Fruit fly (Drosophila melanogaster): ENCODE data around the gene Nnf1b.

The Nnf1b gene

DNA sequence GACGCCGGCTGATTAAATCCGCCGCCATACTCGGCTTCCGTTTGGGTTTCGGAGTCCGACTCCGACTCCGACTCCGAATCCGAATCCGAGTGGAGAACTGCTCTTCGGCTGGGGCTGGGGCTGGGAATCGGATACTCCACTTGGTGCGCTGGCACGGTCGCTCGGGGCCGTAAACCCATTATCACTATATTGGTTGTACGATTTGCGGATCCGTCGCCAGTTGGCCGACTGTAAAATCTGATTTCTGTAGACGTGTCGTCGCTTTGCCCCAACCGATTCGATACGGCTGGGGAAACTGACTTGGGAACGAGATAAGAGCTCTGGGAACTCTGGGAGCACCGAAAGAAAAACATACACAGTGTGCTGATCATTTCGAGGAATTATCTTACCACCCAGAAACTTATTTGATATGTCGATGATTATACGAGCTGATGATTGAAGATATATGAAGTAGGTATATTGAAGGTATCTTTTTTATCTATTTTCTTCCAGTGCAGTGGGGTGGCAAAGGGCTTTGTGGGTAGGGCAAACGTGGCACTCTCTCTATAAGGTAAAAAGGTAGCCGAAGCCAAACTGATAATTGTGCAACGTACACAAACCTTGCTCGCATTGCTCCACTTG, 47.6 kb downstream of the Nnf1b start (continued):
- 0 out of 2 replicates have a peak, but pooled peaks have one; percentile 26 for TF ChIP-seq CG11247 (GFP tag; IDR thresholded peaks at IDR 0.05)
- TF ChIP-seq cad (GFP tag; optimal IDR thresholded peaks at IDR 0.05): no peak
- no peak for TF ChIP-seq gce (GFP tag; IDR thresholded peaks at IDR 0.05)
- TF ChIP-seq CG32767 (GFP tag; IDR thresholded peaks at IDR 0.05): peak; percentile 46; the same call in 1 of the 2 replicates
- no peak for TF ChIP-seq CG1647 (GFP tag; optimal IDR thresholded peaks at IDR 0.05)
- TF ChIP-seq CG34422 (GFP tag; IDR thresholded peaks at IDR 0.05): peak; percentile 16; the same call in 1 of the 3 replicates
- TF ChIP-seq maf-S (GFP tag; optimal IDR thresholded peaks at IDR 0.05): peak; percentile 8
- no peak for TF ChIP-seq pfk (GFP tag; optimal IDR thresholded peaks at IDR 0.05)
- no peak; the same call in 1 of the 2 replicates for TF ChIP-seq CG14667 (GFP tag; IDR thresholded peaks at IDR 0.05)
- TF ChIP-seq Sox100B (GFP tag; optimal IDR thresholded peaks at IDR 0.05): peak; percentile 12
- no peak for TF ChIP-seq HmgD (GFP tag; optimal IDR thresholded peaks at IDR 0.05)
- TF ChIP-seq CrebB (tag; optimal IDR thresholded peaks at IDR 0.05): peak; percentile 16
- TF ChIP-seq CG1233 (GFP tag; optimal IDR thresholded peaks at IDR 0.05): peak; percentile 25
- no peak for TF ChIP-seq Sry-δ (GFP tag; optimal IDR thresholded peaks at IDR 0.05)
- TF ChIP-seq CG10267 (tag; optimal IDR thresholded peaks at IDR 0.05): peak; percentile 41
- TF ChIP-seq Hsf (GFP tag; optimal IDR thresholded peaks at IDR 0.05): peak; percentile 53
- no peak for TF ChIP-seq fd102C (GFP tag; optimal IDR thresholded peaks at IDR 0.05)
- TF ChIP-seq grn (GFP tag; optimal IDR thresholded peaks at IDR 0.05): peak; percentile 9
- TF ChIP-seq corto (GFP tag; optimal IDR thresholded peaks at IDR 0.05): no peak
- TF ChIP-seq sna (GFP tag; IDR thresholded peaks at IDR 0.05; ENCODE audit: partially characterized antibody): no peak
- TF ChIP-seq ab (GFP tag; optimal IDR thresholded peaks at IDR 0.05): no peak
- no peak for TF ChIP-seq zfh2 (GFP tag; optimal IDR thresholded peaks at IDR 0.05)
- TF ChIP-seq ERR (GFP tag; optimal IDR thresholded peaks at IDR 0.05): no peak
- TF ChIP-seq chif (GFP tag; optimal IDR thresholded peaks at IDR 0.05): peak; percentile 52 to 58
- TF ChIP-seq CG33557 (GFP tag; optimal IDR thresholded peaks at IDR 0.05): peak; percentile 4
- TF ChIP-seq CG4730 (GFP tag; IDR thresholded peaks at IDR 0.05): peak; percentile 53; the same call in 1 of the 2 replicates
- TF ChIP-seq ro (GFP tag; IDR thresholded peaks at IDR 0.05): no peak
- TF ChIP-seq Usf (GFP tag; optimal IDR thresholded peaks at IDR 0.05): no peak
- TF ChIP-seq wor (GFP tag; IDR thresholded peaks at IDR 0.05): no peak
- no peak for TF ChIP-seq Hr39 (optimal IDR thresholded peaks at IDR 0.05)
- TF ChIP-seq CG7372 (GFP tag; IDR thresholded peaks at IDR 0.05): 0 out of 2 replicates have a peak, but pooled peaks have one; percentile 12
- no peak for TF ChIP-seq CG11560 (tag; IDR thresholded peaks at IDR 0.05)
- peak; percentile 52 for TF ChIP-seq lilli (GFP tag; optimal IDR thresholded peaks at IDR 0.05)
- no peak for TF ChIP-seq CG16779 (GFP tag; IDR thresholded peaks at IDR 0.05)
- no peak for TF ChIP-seq CG2129 (GFP tag; IDR thresholded peaks at IDR 0.05; ENCODE audit: partially characterized antibody)
- TF ChIP-seq CG6689 (GFP tag; IDR thresholded peaks at IDR 0.05): peak; percentile 45; the same call in 1 of the 2 replicates
- TF ChIP-seq sqz (GFP tag; optimal IDR thresholded peaks at IDR 0.05): peak; percentile 7
- TF ChIP-seq Dip3 (GFP tag; optimal IDR thresholded peaks at IDR 0.05): peak; percentile 11
- no peak for TF ChIP-seq CG13775 (GFP tag; optimal IDR thresholded peaks at IDR 0.05)
- no peak for TF ChIP-seq Vsx1 (GFP tag; optimal IDR thresholded peaks at IDR 0.05)
- TF ChIP-seq NC2α (GFP tag; optimal IDR thresholded peaks at IDR 0.05): no peak
- no peak for TF ChIP-seq fd3F (GFP tag; optimal IDR thresholded peaks at IDR 0.05)
- peak; percentile 55 for TF ChIP-seq CG2678 (tag; optimal IDR thresholded peaks at IDR 0.05)
- peak; percentile 12 for TF ChIP-seq jing (GFP tag; optimal IDR thresholded peaks at IDR 0.05)
- TF ChIP-seq aop (GFP tag; IDR thresholded peaks at IDR 0.05): no peak
- TF ChIP-seq Trl (optimal IDR thresholded peaks at IDR 0.05): no peak
- peak; percentile 33 for TF ChIP-seq Trl (GFP tag; optimal IDR thresholded peaks at IDR 0.05)
- peak; percentile 56 to 57 for TF ChIP-seq Pdp1 (GFP tag; optimal IDR thresholded peaks at IDR 0.05)
- TF ChIP-seq Side (GFP tag; optimal IDR thresholded peaks at IDR 0.05): peak; percentile 8
- no peak for TF ChIP-seq hkb (optimal IDR thresholded peaks at IDR 0.05)
- peak; percentile 75 for TF ChIP-seq hkb (GFP tag; IDR thresholded peaks at IDR 0.05)
- TF ChIP-seq bbx (GFP tag; IDR thresholded peaks at IDR 0.05; ENCODE audit: partially characterized antibody): no peak

All from whole organism, embryonic.